Fruit fly (Drosophila melanogaster) Kc167 (cell line): Measurements from ENCODE around the gene CG15561.

ENCODE experiments used
- Myc ChIP-seq: fragments of >200 bp; optimal IDR thresholded peaks from 2 replicates; lab custom pipeline; 2017; ENCODE audit warnings: missing external identifiers
- Sin3A ChIP-seq: fragments of >200 bp; optimal IDR thresholded peaks from 2 replicates; lab custom pipeline; 2018; ENCODE audit warnings: missing external identifiers
- h ChIP-seq: fragments of >200 bp; optimal IDR thresholded peaks from 3 replicates; lab custom pipeline; 2018; ENCODE audit warnings: missing external identifiers
- insv ChIP-seq: fragments of >200 bp; optimal IDR thresholded peaks from 3 replicates; lab custom pipeline; 2018; ENCODE audit warnings: missing external identifiers
- psq ChIP-seq: fragments of >200 bp; optimal IDR thresholded peaks from 2 replicates; lab custom pipeline; 2017; ENCODE audit warnings: missing external identifiers
- ttk ChIP-seq: sonication (Bioruptor generic); optimal IDR thresholded peaks from 2 replicates; lab custom pipeline; 2017; ENCODE audit warnings: missing external identifiers

Gene CG15561

dm6 chr3R:31247281-31247995 lies 31.7 kb upstream of the CG15561 start:
- TF ChIP-seq Myc (lab: Kevin White, UChicago) = no peak
- no peak for TF ChIP-seq ttk (lab: Kevin White, UChicago)
- TF ChIP-seq Sin3A = no peak
- TF ChIP-seq psq (lab: Kevin White, UChicago) = no peak
- no peak for TF ChIP-seq h (lab: Kevin White, UChicago)
- no peak for TF ChIP-seq insv (lab: Kevin White, UChicago)

- TF ChIP-seq ttk (lab: Kevin White, UChicago) = no peak
- TF ChIP-seq psq (lab: Kevin White, UChicago) = no peak
- TF ChIP-seq Sin3A = no peak
- no peak for TF ChIP-seq h (lab: Kevin White, UChicago)
- no peak for TF ChIP-seq insv (lab: Kevin White, UChicago)
- TF ChIP-seq Myc (lab: Kevin White, UChicago) = no peak
Observed at dm6 chr3R:31245785-31246184, 30.0 kb upstream of the CG15561 start.

- TF ChIP-seq Myc (lab: Kevin White, UChicago) (no peak), insv (lab: Kevin White, UChicago) (no peak), psq (lab: Kevin White, UChicago) (no peak), Sin3A (no peak), ttk (lab: Kevin White, UChicago) (no peak), h (lab: Kevin White, UChicago) (no peak)
Observed at dm6 chr3R:31243079-31243668, 27.4 kb upstream of the CG15561 start.

- TF ChIP-seq h (lab: Kevin White, UChicago) = no peak
- TF ChIP-seq Sin3A = no peak
- TF ChIP-seq ttk (lab: Kevin White, UChicago) = no peak
- no peak for TF ChIP-seq insv (lab: Kevin White, UChicago)
- TF ChIP-seq Myc (lab: Kevin White, UChicago) = no peak
- TF ChIP-seq psq (lab: Kevin White, UChicago) = no peak
Observed at dm6 chr3R:31241109-31241508, 25.4 kb upstream of the CG15561 start.

- TF ChIP-seq h (lab: Kevin White, UChicago) = no peak
- TF ChIP-seq Myc (lab: Kevin White, UChicago) = no peak
- TF ChIP-seq ttk (lab: Kevin White, UChicago) = no peak
- TF ChIP-seq psq (lab: Kevin White, UChicago) = no peak
- no peak for TF ChIP-seq insv (lab: Kevin White, UChicago)
- no peak for TF ChIP-seq Sin3A
Observed at dm6 chr3R:31240023-31240422, 24.3 kb upstream of the CG15561 start.

dm6 chr3R:31235262-31235661 lies 19.5 kb upstream of the CG15561 start, which contains the start of gene CG15564:
Gene CG15564 (minus strand): TSS chr3R:31235362.
- TF ChIP-seq psq (lab: Kevin White, UChicago) (no peak), h (lab: Kevin White, UChicago) (no peak)

dm6 chr3R:31232236-31232635 lies 16.5 kb upstream of the CG15561 start, which contains the start of gene CG15563:
Gene CG15563 (minus strand): TSS chr3R:31232336.
- no peak for TF ChIP-seq psq (lab: Kevin White, UChicago)
- TF ChIP-seq h (lab: Kevin White, UChicago) = no peak
- no peak for TF ChIP-seq Sin3A
- TF ChIP-seq insv (lab: Kevin White, UChicago) = no peak
- no peak for TF ChIP-seq Myc (lab: Kevin White, UChicago)
- TF ChIP-seq ttk (lab: Kevin White, UChicago) = no peak

dm6 chr3R:31231134-31231533 lies 15.4 kb upstream of the CG15561 start:
- no peak for TF ChIP-seq h (lab: Kevin White, UChicago)
- TF ChIP-seq ttk (lab: Kevin White, UChicago) = no peak
- TF ChIP-seq Myc (lab: Kevin White, UChicago) = no peak
- TF ChIP-seq Sin3A = no peak
- TF ChIP-seq psq (lab: Kevin White, UChicago) = no peak
- no peak for TF ChIP-seq insv (lab: Kevin White, UChicago)

- TF ChIP-seq insv (lab: Kevin White, UChicago) (no peak), Myc (lab: Kevin White, UChicago) (no peak), Sin3A (no peak), ttk (lab: Kevin White, UChicago) (no peak), h (lab: Kevin White, UChicago) (no peak), psq (lab: Kevin White, UChicago) (no peak)
Observed at dm6 chr3R:31225043-31225681, 9.4 kb upstream of the CG15561 start.

dm6 chr3R:31223971-31224860 lies 8.5 kb upstream of the CG15561 start:
- no peak for TF ChIP-seq ttk (lab: Kevin White, UChicago)
- TF ChIP-seq Sin3A = no peak
- no peak for TF ChIP-seq insv (lab: Kevin White, UChicago)
- TF ChIP-seq h (lab: Kevin White, UChicago) = no peak
- no peak for TF ChIP-seq Myc (lab: Kevin White, UChicago)
- TF ChIP-seq psq (lab: Kevin White, UChicago) = no peak
